Fruit fly (Drosophila melanogaster): ENCODE data around the gene CG11583.
A peak's percentile ranks its signal among the peaks of the same experiment; 100 is the strongest.

Gene CG11583

dm6 chr3L:4269920-4270319, 12.7 kb downstream of the CG11583 start (continued):
- TF ChIP-seq HLH54F (GFP tag; optimal IDR thresholded peaks at IDR 0.05), result no peak
- TF ChIP-seq Blimp-1 (GFP tag; optimal IDR thresholded peaks at IDR 0.05), result peak; percentile 74
- TF ChIP-seq Spps (tag; optimal IDR thresholded peaks at IDR 0.05), result peak; percentile 52
- TF ChIP-seq CG17359 (tag; optimal IDR thresholded peaks at IDR 0.05), result peak; percentile 81
- TF ChIP-seq CG10654 (GFP tag; optimal IDR thresholded peaks at IDR 0.05), result peak; percentile 50
- peak; percentile 75; the same call in 1 of the 2 replicates for TF ChIP-seq CG32767 (GFP tag; IDR thresholded peaks at IDR 0.05)
- TF ChIP-seq Dek (tag; optimal IDR thresholded peaks at IDR 0.05), result peak; percentile 50
- TF ChIP-seq HHEX (GFP tag; optimal IDR thresholded peaks at IDR 0.05), result peak; percentile 40
- peak; percentile 52 for TF ChIP-seq CG2202 (tag; optimal IDR thresholded peaks at IDR 0.05)
- TF ChIP-seq Eip74EF (GFP tag; optimal IDR thresholded peaks at IDR 0.05), result peak in 1 of 2 experiments; percentile 69
- TF ChIP-seq hth (optimal IDR thresholded peaks at IDR 0.05), result no peak
- TF ChIP-seq Awh (GFP tag; IDR thresholded peaks at IDR 0.05), result no peak; the same call in 1 of the 2 replicates
- peak; percentile 85 for TF ChIP-seq CG18262 (tag; optimal IDR thresholded peaks at IDR 0.05)
- 0 out of 3 replicates have a peak, but pooled peaks have one; percentile 25 for TF ChIP-seq Dbx (GFP tag; IDR thresholded peaks at IDR 0.05)
- TF ChIP-seq CG16779 (GFP tag; IDR thresholded peaks at IDR 0.05), result no peak
- TF ChIP-seq trem (tag; optimal IDR thresholded peaks at IDR 0.05), result peak; percentile 59
- TF ChIP-seq Hand (GFP tag; optimal IDR thresholded peaks at IDR 0.05), result peak; percentile 35
- TF ChIP-seq PHDP (tag; optimal IDR thresholded peaks at IDR 0.05), result peak; percentile 83
- TF ChIP-seq CG2875 (GFP tag; optimal IDR thresholded peaks at IDR 0.05), result peak; percentile 16
- peak; percentile 34; the same call in 1 of the 2 replicates for TF ChIP-seq CG10959 (GFP tag; IDR thresholded peaks at IDR 0.05)
- TF ChIP-seq E2f2 (GFP tag; IDR thresholded peaks at IDR 0.05), result peak; percentile 59
- TF ChIP-seq CG9727 (GFP tag; optimal IDR thresholded peaks at IDR 0.05), result peak; percentile 57
- peak; percentile 20; the same call in 1 of the 2 replicates for TF ChIP-seq CG31224 (GFP tag; IDR thresholded peaks at IDR 0.05)
- TF ChIP-seq lmd (GFP tag; IDR thresholded peaks at IDR 0.05), result peak; percentile 66
- TF ChIP-seq CG12942 (GFP tag; optimal IDR thresholded peaks at IDR 0.05), result peak; percentile 16
- no peak for TF ChIP-seq CG2129 (GFP tag; IDR thresholded peaks at IDR 0.05; ENCODE audit: partially characterized antibody)
- peak; percentile 69 for TF ChIP-seq CG8388 (GFP tag; optimal IDR thresholded peaks at IDR 0.05)
- peak; percentile 56; the same call in 1 of the 2 replicates for TF ChIP-seq vvl (GFP tag; IDR thresholded peaks at IDR 0.05)
- no peak for TF ChIP-seq pita (GFP tag; optimal IDR thresholded peaks at IDR 0.05)
- no peak for TF ChIP-seq eve (GFP tag; optimal IDR thresholded peaks at IDR 0.05)
- TF ChIP-seq CG17612 (GFP tag; IDR thresholded peaks at IDR 0.05), result no peak
- peak; percentile 86 for TF ChIP-seq CG17361 (GFP tag; IDR thresholded peaks at IDR 0.05)
- 0 out of 3 replicates have a peak, but pooled peaks have one; percentile 28 for TF ChIP-seq CG11456 (GFP tag; IDR thresholded peaks at IDR 0.05)
- peak; percentile 73 for TF ChIP-seq BtbVII (GFP tag; optimal IDR thresholded peaks at IDR 0.05)
- TF ChIP-seq toy (GFP tag; IDR thresholded peaks at IDR 0.05), result no peak
- peak; percentile 83 for TF ChIP-seq Oli (tag; optimal IDR thresholded peaks at IDR 0.05)
- TF ChIP-seq YL-1 (GFP tag; optimal IDR thresholded peaks at IDR 0.05), result no peak
- TF ChIP-seq CG3281 (GFP tag; optimal IDR thresholded peaks at IDR 0.05), result peak; percentile 75
- TF ChIP-seq Vsx1 (GFP tag; optimal IDR thresholded peaks at IDR 0.05), result peak; percentile 43
- peak; percentile 23 for TF ChIP-seq CG30431 (GFP tag; optimal IDR thresholded peaks at IDR 0.05)
- TF ChIP-seq Dp (GFP tag; optimal IDR thresholded peaks at IDR 0.05), result no peak
- peak; percentile 60 for TF ChIP-seq ind (GFP tag; optimal IDR thresholded peaks at IDR 0.05)
- TF ChIP-seq Dref (GFP tag; IDR thresholded peaks at IDR 0.05), result no peak
- TF ChIP-seq onecut (GFP tag; IDR thresholded peaks at IDR 0.05), result no peak
- no peak for TF ChIP-seq CG8089 (GFP tag; optimal IDR thresholded peaks at IDR 0.05)
- TF ChIP-seq sr (GFP tag; IDR thresholded peaks at IDR 0.05), result no peak
- TF ChIP-seq kay (GFP tag; optimal IDR thresholded peaks at IDR 0.05), result no peak
- peak; percentile 13 for TF ChIP-seq CG7271 (tag; optimal IDR thresholded peaks at IDR 0.05)
- peak; percentile 74 for TF ChIP-seq CG15601 (tag; optimal IDR thresholded peaks at IDR 0.05)
- 0 out of 2 replicates have a peak, but pooled peaks have one; percentile 35 for TF ChIP-seq sim (GFP tag; IDR thresholded peaks at IDR 0.05)
- peak; percentile 35; the same call in 1 of the 3 replicates for TF ChIP-seq Aef1 (GFP tag; IDR thresholded peaks at IDR 0.05)
